ENCODE assay signal across 2 worm cellular contexts in the genomic region with DNA sequence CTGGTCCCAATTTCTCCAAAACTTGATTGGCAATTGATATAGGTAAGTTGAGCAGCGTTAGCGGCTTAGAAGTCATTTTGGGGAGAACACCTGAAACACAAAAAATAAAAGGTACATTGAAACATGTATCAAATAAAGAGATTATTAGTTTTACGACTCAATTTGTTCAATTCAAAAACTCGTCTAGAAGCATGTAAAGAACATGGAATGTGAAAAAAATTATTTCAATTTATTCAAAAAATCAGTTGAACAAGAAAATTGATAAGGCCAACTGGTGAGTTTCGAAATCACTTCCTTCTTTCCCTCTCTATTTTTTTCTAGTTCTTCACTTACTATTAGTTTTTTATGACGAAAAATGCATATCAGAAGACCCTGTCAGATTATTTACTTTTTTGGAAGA.
TF ChIP-seq lines count a peak whose summit lies in the region.

TSS of gene fbxa-30 (minus strand) at position 101 of the 400 bp plus-strand sequence.

TF ChIP-seq in whole organism, L3 larva, 47 proteins besides CTCF, POLR2A, EP300 and RAD21:
- TF ChIP-seq elt-2 (tag; optimal IDR thresholded peaks at IDR 0.05; lab: Kevin White, UChicago), result peak; percentile 6
- TF ChIP-seq eor-1 (tag; optimal IDR thresholded peaks at IDR 0.05; lab: Kevin White, UChicago), result no peak
- TF ChIP-seq jun-1 (tag; optimal IDR thresholded peaks at IDR 0.05; lab: Kevin White, UChicago), result no peak

TF ChIP-seq in whole organism, young adult, 124 proteins besides CTCF, POLR2A, EP300 and RAD21:
- TF ChIP-seq cebp-1 (GFP tag; IDR thresholded peaks at IDR 0.05; lab: Robert Waterston, UW), result no peak
- peak; percentile 57 for TF ChIP-seq cebp-1 (tag; optimal IDR thresholded peaks at IDR 0.05; lab: Kevin White, UChicago)
- TF ChIP-seq hlh-12 (tag; optimal IDR thresholded peaks at IDR 0.05; lab: Kevin White, UChicago), result no peak
- TF ChIP-seq nhr-80 (tag; optimal IDR thresholded peaks at IDR 0.05; lab: Kevin White, UChicago), result peak; percentile 5
